Worm (Caenorhabditis elegans) whole organism, L1 larva: Measurements from ENCODE around the gene mpdu-1.

Experiments
- aha-1 ChIP-seq: fragments of 150-350 bp; optimal IDR thresholded peaks from 2 replicates; lab custom pipeline; 2014; ENCODE audit warnings: missing biosample characterization, missing genetic modification characterization
- blmp-1 ChIP-seq: fragments of 150-350 bp; optimal IDR thresholded peaks from 2 replicates; lab custom pipeline; 2014; ENCODE audit warnings: missing biosample characterization, missing genetic modification characterization
- nhr-28 ChIP-seq: fragments of 150-350 bp; optimal IDR thresholded peaks from 2 replicates; lab custom pipeline; 2014; ENCODE audit warnings: missing biosample characterization, missing genetic modification characterization
- snu-23 ChIP-seq: sonication (generic microtip); optimal IDR thresholded peaks from 2 replicates; lab custom pipeline; 2016; ENCODE audit warnings: missing genetic modification characterization, missing compliant biosample characterization
- unc-62 ChIP-seq: fragments of 150-350 bp; optimal IDR thresholded peaks from 2 replicates; lab custom pipeline; 2014; ENCODE audit warnings: missing biosample characterization, missing genetic modification reagents, missing genetic modification characterization
- zag-1 ChIP-seq: fragments of 150-350 bp; optimal IDR thresholded peaks from 2 replicates; lab custom pipeline; 2014; ENCODE audit warnings: missing biosample characterization, missing genetic modification characterization

DNA sequence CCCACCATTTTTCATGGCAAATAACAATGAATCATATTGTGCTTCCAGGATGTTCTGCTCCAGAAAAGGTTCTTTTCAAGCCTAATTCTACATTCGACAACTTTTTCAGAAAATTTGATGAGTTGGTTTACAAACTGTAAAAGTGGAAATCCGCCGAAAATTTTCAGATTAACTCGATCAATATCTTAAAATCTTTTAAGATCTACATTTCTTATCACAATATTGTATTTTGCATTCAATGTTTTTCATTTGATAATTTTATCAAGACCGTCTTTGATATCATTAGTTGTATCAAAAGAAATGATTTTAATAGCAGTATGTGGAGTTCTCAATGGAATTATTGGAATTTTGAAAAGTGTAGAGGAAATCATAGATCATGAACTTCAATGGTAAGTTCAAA, 829 bp upstream of the mpdu-1 start, which contains the start of gene F38E1.6:
- TF ChIP-seq unc-62 (GFP tag; lab: Kevin White, UChicago) (no peak), nhr-28 (tag; lab: Kevin White, UChicago) (no peak), snu-23 (GFP tag; lab: Kevin White, UChicago) (no peak), aha-1 (tag; lab: Kevin White, UChicago) (no peak), zag-1 (tag; lab: Kevin White, UChicago) (no peak), blmp-1 (tag; lab: Kevin White, UChicago) (no peak)
